Fruit fly (Drosophila melanogaster) Kc167 (cell line): Measurements from ENCODE around the gene CG5810.

Experiments used
- Myc ChIP-seq: fragments of >200 bp; optimal IDR thresholded peaks from 2 replicates; lab custom pipeline; 2017; ENCODE audit warnings: missing external identifiers
- h ChIP-seq: fragments of >200 bp; optimal IDR thresholded peaks from 3 replicates; lab custom pipeline; 2018; ENCODE audit warnings: missing external identifiers
- psq ChIP-seq: fragments of >200 bp; optimal IDR thresholded peaks from 2 replicates; lab custom pipeline; 2017; ENCODE audit warnings: missing external identifiers
- ttk ChIP-seq: sonication (Bioruptor generic); optimal IDR thresholded peaks from 2 replicates; lab custom pipeline; 2017; ENCODE audit warnings: missing external identifiers

dm6 chr3R:21150090-21150489, 13.5 kb upstream of the CG5810 start:
- TF ChIP-seq h (lab: Kevin White, UChicago), result no peak
- no peak for TF ChIP-seq ttk
- TF ChIP-seq psq (lab: Kevin White, UChicago), result no peak
- no peak for TF ChIP-seq Myc (lab: Kevin White, UChicago)
